Worm (Caenorhabditis elegans) whole organism, L4/young adult: ENCODE results near the gene paa-1.

ENCODE experiments used
- W03F9.2 ChIP-seq: fragments of 150-350 bp; optimal IDR thresholded peaks from 2 replicates; lab custom pipeline; 2014; ENCODE audit warnings: missing biosample characterization, missing genetic modification characterization
- dao-5 ChIP-seq: sonication (generic microtip); optimal IDR thresholded peaks from 2 replicates; lab custom pipeline; 2016; ENCODE audit warnings: missing genotype, missing genetic modification characterization, moderate library complexity, missing compliant biosample characterization

DNA sequence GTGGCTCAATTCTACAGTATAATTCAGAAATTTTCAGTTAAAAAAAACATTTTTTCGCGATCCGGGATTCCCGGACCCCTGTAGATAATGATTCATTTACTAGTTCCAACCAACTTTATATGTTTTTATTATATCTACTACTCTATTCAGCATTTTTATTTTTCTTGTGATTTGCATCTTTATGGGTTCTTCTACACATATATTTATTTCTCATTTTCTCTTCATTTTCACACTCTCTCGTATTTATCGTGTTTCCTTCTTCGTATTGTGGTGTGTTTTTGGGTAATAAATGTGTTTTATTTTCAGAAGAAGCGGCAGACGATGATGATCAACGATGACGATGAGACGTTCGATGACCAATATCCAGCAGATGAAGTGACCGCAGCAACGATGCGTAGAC is 13.5 kb downstream of the paa-1 start, which contains the start of gene F48E8.2:
- TF ChIP-seq W03F9.2 (tag; lab: Kevin White, UChicago), result no peak
- TF ChIP-seq dao-5, result no peak
